Worm (Caenorhabditis elegans): ENCODE measurements around the gene D2024.5.

Gene D2024.5

DNA sequence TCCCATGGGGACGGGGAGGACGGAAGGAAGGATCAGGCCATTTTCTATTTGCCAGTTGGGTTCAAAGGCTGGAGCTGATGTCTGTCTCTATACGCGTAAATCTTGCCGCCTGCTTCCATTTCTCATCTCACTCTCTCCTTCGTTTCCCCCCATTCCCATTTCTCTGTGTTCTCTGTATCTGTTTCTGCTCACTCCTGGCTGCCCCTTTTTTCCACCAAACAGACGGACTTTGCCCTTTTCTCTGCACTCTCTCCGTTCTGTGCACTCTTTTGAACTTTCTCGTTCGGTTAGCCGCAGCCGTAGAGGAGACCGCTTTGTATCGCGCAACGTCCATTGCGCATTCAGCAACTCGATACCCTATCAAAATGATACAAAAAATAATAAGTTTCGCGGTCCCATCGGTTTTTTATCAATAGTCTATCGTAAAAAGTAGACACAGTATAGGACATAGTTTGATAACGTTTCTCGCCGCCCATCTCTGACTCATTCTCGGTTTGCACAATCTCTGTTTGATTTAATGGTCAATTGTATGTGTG is 7.3 kb upstream of the D2024.5 start (continued):
- no peak for TF ChIP-seq nhr-77 (tag; optimal IDR thresholded peaks at IDR 0.05)
- TF ChIP-seq ztf-11 (tag; optimal IDR thresholded peaks at IDR 0.05), result no peak
- no peak for TF ChIP-seq unc-62 (GFP tag; optimal IDR thresholded peaks at IDR 0.05)
- no peak for TF ChIP-seq dmd-4 (tag; optimal IDR thresholded peaks at IDR 0.05)
- peak; percentile 42 for TF ChIP-seq sma-9 (GFP tag; optimal IDR thresholded peaks at IDR 0.05)
- no peak for TF ChIP-seq sma-9 (tag; optimal IDR thresholded peaks at IDR 0.05)
- no peak for TF ChIP-seq unc-39 (tag; optimal IDR thresholded peaks at IDR 0.05)
- no peak for TF ChIP-seq nhr-23 (tag; optimal IDR thresholded peaks at IDR 0.05)
- peak; percentile 26 for TF ChIP-seq mab-5 (tag; optimal IDR thresholded peaks at IDR 0.05)
- TF ChIP-seq mdl-1 (tag; optimal IDR thresholded peaks at IDR 0.05), result peak in 1 of 2 experiments; percentile 22
- TF ChIP-seq zag-1 (tag; optimal IDR thresholded peaks at IDR 0.05), result peak; percentile 60
- peak; percentile 77 for TF ChIP-seq C34F6.9 (tag; optimal IDR thresholded peaks at IDR 0.05)
- TF ChIP-seq blmp-1 (tag; optimal IDR thresholded peaks at IDR 0.05; ENCODE audit: insufficient read depth), result peak; percentile 49
- TF ChIP-seq alr-1 (tag; optimal IDR thresholded peaks at IDR 0.05), result no peak
- TF ChIP-seq lsy-2 (tag; optimal IDR thresholded peaks at IDR 0.05), result peak; percentile 11 to 47
- TF ChIP-seq lin-11 (tag; optimal IDR thresholded peaks at IDR 0.05), result peak; percentile 24
- no peak for TF ChIP-seq nhr-25 (tag; optimal IDR thresholded peaks at IDR 0.05)
- TF ChIP-seq fos-1 (tag; optimal IDR thresholded peaks at IDR 0.05), result peak; percentile 97
- no peak for TF ChIP-seq ztf-4 (tag; optimal IDR thresholded peaks at IDR 0.05)

DNA sequence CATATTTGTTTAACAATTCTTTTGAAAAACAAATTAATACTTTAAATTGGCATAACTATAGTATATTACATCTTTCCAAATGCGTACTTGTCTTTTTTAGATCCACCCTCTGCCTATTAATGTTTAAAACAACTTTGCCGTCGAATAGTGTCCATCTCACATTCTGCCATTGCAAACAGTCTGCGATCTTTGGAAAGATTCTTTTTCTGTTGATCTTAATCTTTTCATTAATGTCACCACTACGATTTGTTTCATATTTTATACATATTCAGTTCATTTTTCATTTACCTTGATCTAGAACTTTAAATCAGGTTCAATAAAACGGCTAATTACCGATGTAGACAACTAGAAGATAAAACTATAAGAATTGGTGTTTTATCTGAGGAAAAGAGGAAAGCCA is 6.5 kb upstream of the D2024.5 start:
- TF ChIP-seq unc-62 (GFP tag; optimal IDR thresholded peaks at IDR 0.05), result no peak
- peak; percentile 48 for TF ChIP-seq nhr-25 (tag; optimal IDR thresholded peaks at IDR 0.05)

ce11 chrIV:7233566-7234014 is 5.5 kb upstream of the D2024.5 start:
- no peak for TF ChIP-seq blmp-1 (tag; optimal IDR thresholded peaks at IDR 0.05; ENCODE audit: insufficient read depth)
- no peak for TF ChIP-seq lin-13 (GFP tag; optimal IDR thresholded peaks at IDR 0.05)
- peak; percentile 77 for TF ChIP-seq mab-5 (tag; optimal IDR thresholded peaks at IDR 0.05)
- TF ChIP-seq fos-1 (tag; optimal IDR thresholded peaks at IDR 0.05), result no peak
- TF ChIP-seq F13H6.1 (tag; optimal IDR thresholded peaks at IDR 0.05), result peak; percentile 23
- TF ChIP-seq C34F6.9 (tag; optimal IDR thresholded peaks at IDR 0.05), result peak; percentile 40
- no peak for TF ChIP-seq nhr-6 (tag; optimal IDR thresholded peaks at IDR 0.05)
- no peak for TF ChIP-seq nhr-11 (tag; optimal IDR thresholded peaks at IDR 0.05)
- TF ChIP-seq ztf-11 (tag; optimal IDR thresholded peaks at IDR 0.05), result no peak
- peak in 1 of 2 experiments; percentile 38 for TF ChIP-seq mdl-1 (tag; optimal IDR thresholded peaks at IDR 0.05)
- TF ChIP-seq snpc-4 (tag; optimal IDR thresholded peaks at IDR 0.05), result no peak
- TF ChIP-seq lsy-2 (tag; optimal IDR thresholded peaks at IDR 0.05), result peak in 1 of 2 experiments; percentile 23
- TF ChIP-seq lin-39 (tag; optimal IDR thresholded peaks at IDR 0.05), result peak; percentile 21
- no peak for TF ChIP-seq crh-2 (tag; optimal IDR thresholded peaks at IDR 0.05)
- TF ChIP-seq nhr-129 (tag; optimal IDR thresholded peaks at IDR 0.05), result no peak
- TF ChIP-seq ceh-16 (tag; optimal IDR thresholded peaks at IDR 0.05), result no peak
- TF ChIP-seq elt-1 (tag; optimal IDR thresholded peaks at IDR 0.05), result no peak
- TF ChIP-seq aly-2 (tag; optimal IDR thresholded peaks at IDR 0.05), result no peak
- peak; percentile 56 for TF ChIP-seq unc-55 (GFP tag; optimal IDR thresholded peaks at IDR 0.05)

DNA sequence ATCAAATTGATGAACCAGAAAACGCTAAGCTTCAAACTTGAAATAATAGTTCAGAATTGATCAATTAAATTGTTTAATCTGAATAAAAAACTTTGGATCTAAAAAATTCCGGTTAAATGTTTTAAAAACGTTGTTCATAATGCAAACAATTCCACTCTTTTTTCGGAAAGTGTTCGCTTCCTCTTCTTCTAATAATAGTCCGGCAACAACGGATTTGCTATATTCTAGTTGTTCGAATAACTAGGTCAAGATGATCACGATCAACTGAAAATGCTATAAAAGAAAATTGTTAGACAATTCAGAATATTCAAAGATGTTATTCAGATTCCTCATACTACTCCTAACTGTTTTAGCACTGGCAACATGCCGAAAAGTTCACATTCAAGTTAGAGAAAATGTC is 2.8 kb upstream of the D2024.5 start, which contains the start of gene D2024.4:
Gene D2024.4, plus strand, starts transcription at position 301 of the 400 bp plus-strand sequence.
- TF ChIP-seq snpc-4 (tag; optimal IDR thresholded peaks at IDR 0.05), result no peak
- no peak for TF ChIP-seq sem-4 (tag; optimal IDR thresholded peaks at IDR 0.05)
- TF ChIP-seq ztf-11 (tag; optimal IDR thresholded peaks at IDR 0.05), result no peak
- no peak for TF ChIP-seq lin-13 (GFP tag; optimal IDR thresholded peaks at IDR 0.05)
- no peak for TF ChIP-seq unc-39 (tag; optimal IDR thresholded peaks at IDR 0.05)
- no peak for TF ChIP-seq sma-3 (GFP tag; optimal IDR thresholded peaks at IDR 0.05)
- no peak for TF ChIP-seq ztf-4 (tag; optimal IDR thresholded peaks at IDR 0.05)
- no peak for TF ChIP-seq unc-62 (GFP tag; optimal IDR thresholded peaks at IDR 0.05)
- no peak for TF ChIP-seq lin-39 (tag; optimal IDR thresholded peaks at IDR 0.05)
- no peak for TF ChIP-seq nhr-21 (tag; optimal IDR thresholded peaks at IDR 0.05)
- no peak for TF ChIP-seq Y55F3AM.14 (GFP tag; optimal IDR thresholded peaks at IDR 0.05)
- no peak for TF ChIP-seq gmeb-1 (tag; optimal IDR thresholded peaks at IDR 0.05)
- TF ChIP-seq nhr-11 (tag; optimal IDR thresholded peaks at IDR 0.05), result no peak
- TF ChIP-seq ceh-82 (tag; optimal IDR thresholded peaks at IDR 0.05), result no peak
- TF ChIP-seq nhr-23 (tag; optimal IDR thresholded peaks at IDR 0.05), result no peak
- TF ChIP-seq aly-2 (tag; optimal IDR thresholded peaks at IDR 0.05), result no peak

All from whole organism, L2 larva.